Worm (Caenorhabditis elegans): ENCODE results near the gene aat-6.

Gene aat-6

DNA sequence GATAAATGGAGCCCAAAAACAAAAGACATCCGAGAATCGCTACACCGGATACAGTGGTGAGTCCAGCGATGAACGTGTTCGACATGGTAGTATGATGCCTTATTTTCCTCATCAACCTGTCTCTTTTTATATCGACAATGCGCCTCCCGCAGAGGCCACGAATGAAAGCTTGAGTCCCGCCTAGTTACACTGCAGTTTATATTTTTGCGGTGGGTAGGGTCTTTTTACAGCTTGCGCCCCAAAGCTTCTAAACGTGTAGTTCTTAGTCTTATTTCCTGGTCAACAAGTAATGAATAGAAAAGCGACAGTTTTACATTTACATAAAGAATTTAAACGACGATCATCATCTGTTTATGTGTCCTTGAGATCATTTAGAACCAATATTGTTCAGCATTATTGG, 20.2 kb downstream of the aat-6 start, which contains the start of gene col-156:
Gene col-156, minus strand, starts transcription at position 101 of the 400 bp plus-strand sequence.
- TF ChIP-seq cog-1 (tag; optimal IDR thresholded peaks at IDR 0.05) (no peak), tab-1 (GFP tag; IDR thresholded peaks at IDR 0.05) (no peak), ztf-29 (GFP tag; IDR thresholded peaks at IDR 0.05) (no peak), T22C8.4 (GFP tag; IDR thresholded peaks at IDR 0.05) (no peak), ztf-23 (GFP tag; IDR thresholded peaks at IDR 0.05) (no peak)

- TF ChIP-seq ref-1 (GFP tag; conservative IDR thresholded peaks at IDR 0.05) (no peak), flt-1 (GFP tag; IDR thresholded peaks at IDR 0.05) (no peak), ztf-23 (GFP tag; IDR thresholded peaks at IDR 0.05) (no peak), klf-2 (GFP tag; conservative IDR thresholded peaks at IDR 0.05) (no peak), tab-1 (GFP tag; IDR thresholded peaks at IDR 0.05) (no peak), ztf-29 (GFP tag; IDR thresholded peaks at IDR 0.05) (no peak), T22C8.4 (GFP tag; IDR thresholded peaks at IDR 0.05) (no peak)
These were observed 21.1 kb downstream of the aat-6 start for ce11 chrV:11449404-11449803.

DNA sequence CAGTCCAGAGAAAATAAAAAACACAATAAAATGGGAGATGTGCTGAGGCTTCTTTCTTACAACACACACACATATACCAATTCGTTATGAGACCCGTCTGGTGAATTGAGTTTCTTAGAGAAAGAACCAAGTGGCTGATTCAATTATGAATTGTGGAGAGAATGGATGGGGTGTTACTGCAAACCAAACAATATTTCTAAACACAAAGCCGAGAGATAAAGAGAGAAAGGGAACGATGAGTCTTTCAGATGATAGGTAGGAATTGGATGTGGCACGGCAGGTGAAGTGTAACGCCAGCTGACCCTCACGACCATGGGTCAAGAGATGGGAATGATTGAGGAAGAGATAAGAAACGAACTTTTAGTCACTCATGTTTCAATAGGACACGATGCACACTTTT, 24.2 kb downstream of the aat-6 start, which contains the start of gene mig-17:
Gene mig-17, plus strand, starts transcription at position 389 of the 400 bp plus-strand sequence.
- no peak for TF ChIP-seq tab-1 (GFP tag; IDR thresholded peaks at IDR 0.05)
- TF ChIP-seq ztf-29 (GFP tag; IDR thresholded peaks at IDR 0.05): no peak
- TF ChIP-seq ref-1 (GFP tag; conservative IDR thresholded peaks at IDR 0.05): no peak
- no peak for TF ChIP-seq med-1 (GFP tag; optimal IDR thresholded peaks at IDR 0.05; ENCODE audit: insufficient read depth)
- no peak for TF ChIP-seq ztf-23 (GFP tag; IDR thresholded peaks at IDR 0.05)
- no peak for TF ChIP-seq cog-1 (tag; optimal IDR thresholded peaks at IDR 0.05)
- no peak for TF ChIP-seq klf-2 (GFP tag; conservative IDR thresholded peaks at IDR 0.05)
- no peak for TF ChIP-seq flt-1 (GFP tag; IDR thresholded peaks at IDR 0.05)
- TF ChIP-seq T22C8.4 (GFP tag; IDR thresholded peaks at IDR 0.05): no peak

ce11 chrV:11445375-11445774, 25.1 kb downstream of the aat-6 start:
- TF ChIP-seq flt-1 (GFP tag; IDR thresholded peaks at IDR 0.05) (no peak), ref-1 (GFP tag; conservative IDR thresholded peaks at IDR 0.05) (no peak), med-1 (GFP tag; optimal IDR thresholded peaks at IDR 0.05; ENCODE audit: insufficient read depth) (no peak), T22C8.4 (GFP tag; IDR thresholded peaks at IDR 0.05) (peak; percentile 41; the same call in 1 of the 2 replicates)

DNA sequence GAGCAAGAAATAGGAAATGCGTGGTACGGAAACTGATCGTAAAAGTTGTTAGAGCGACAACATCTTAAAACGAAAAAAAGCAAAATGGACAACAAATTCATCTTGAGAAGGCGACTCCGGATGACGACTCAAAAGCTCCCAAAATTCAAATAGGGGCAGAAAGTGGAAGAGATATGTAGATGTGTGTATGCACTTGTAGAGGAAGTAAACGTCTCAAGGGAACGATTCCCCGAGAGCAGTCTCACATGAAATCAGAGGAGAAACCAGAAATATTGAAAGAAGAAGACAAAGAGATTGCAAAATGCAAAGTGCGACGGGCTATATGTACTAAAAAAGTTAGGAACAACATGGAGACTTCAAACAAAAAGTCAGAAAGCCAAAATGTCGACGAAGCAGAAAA, 27.0 kb downstream of the aat-6 start, which contains the start of gene F57B7.2:
Gene F57B7.2, minus strand, starts transcription at position 101 of the 400 bp plus-strand sequence.
- TF ChIP-seq med-1 (GFP tag; optimal IDR thresholded peaks at IDR 0.05; ENCODE audit: insufficient read depth): no peak

DNA sequence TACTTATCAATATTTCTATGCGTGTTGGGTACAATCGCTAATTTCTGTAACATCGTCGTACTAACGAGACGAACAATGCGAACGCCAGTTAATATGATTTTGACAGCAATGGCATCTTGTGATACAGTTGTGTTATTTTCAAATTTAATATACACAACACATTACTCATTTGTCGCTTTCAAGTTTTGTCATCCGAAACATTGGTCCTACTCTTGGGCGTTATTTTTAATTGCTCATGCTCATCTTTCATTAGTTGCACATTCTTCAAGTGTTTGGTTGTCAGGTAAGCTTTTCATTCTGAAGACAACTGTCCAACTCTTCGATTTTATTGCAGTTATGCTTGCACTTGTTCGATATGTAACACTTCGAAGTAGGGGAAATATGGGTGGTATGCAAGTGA, 31.3 kb downstream of the aat-6 start:
- TF ChIP-seq T22C8.4 (GFP tag; IDR thresholded peaks at IDR 0.05) (no peak), klf-2 (GFP tag; conservative IDR thresholded peaks at IDR 0.05) (no peak), tab-1 (GFP tag; IDR thresholded peaks at IDR 0.05) (no peak), med-1 (GFP tag; optimal IDR thresholded peaks at IDR 0.05; ENCODE audit: insufficient read depth) (no peak), ref-1 (GFP tag; conservative IDR thresholded peaks at IDR 0.05) (no peak), cog-1 (tag; optimal IDR thresholded peaks at IDR 0.05) (no peak), ztf-29 (GFP tag; IDR thresholded peaks at IDR 0.05) (no peak), ztf-23 (GFP tag; IDR thresholded peaks at IDR 0.05) (no peak), flt-1 (GFP tag; IDR thresholded peaks at IDR 0.05) (no peak)

ce11 chrV:11438464-11438863, 32.0 kb downstream of the aat-6 start, which contains the start of gene dmsr-1:
Gene dmsr-1, plus strand, starts transcription at chrV:11438764.
- TF ChIP-seq ref-1 (GFP tag; conservative IDR thresholded peaks at IDR 0.05) (no peak), tab-1 (GFP tag; IDR thresholded peaks at IDR 0.05) (no peak), ztf-29 (GFP tag; IDR thresholded peaks at IDR 0.05) (no peak), med-1 (GFP tag; optimal IDR thresholded peaks at IDR 0.05; ENCODE audit: insufficient read depth) (no peak), ztf-23 (GFP tag; IDR thresholded peaks at IDR 0.05) (no peak), T22C8.4 (GFP tag; IDR thresholded peaks at IDR 0.05) (no peak), cog-1 (tag; optimal IDR thresholded peaks at IDR 0.05) (no peak), klf-2 (GFP tag; conservative IDR thresholded peaks at IDR 0.05) (no peak), flt-1 (GFP tag; IDR thresholded peaks at IDR 0.05) (no peak)

DNA sequence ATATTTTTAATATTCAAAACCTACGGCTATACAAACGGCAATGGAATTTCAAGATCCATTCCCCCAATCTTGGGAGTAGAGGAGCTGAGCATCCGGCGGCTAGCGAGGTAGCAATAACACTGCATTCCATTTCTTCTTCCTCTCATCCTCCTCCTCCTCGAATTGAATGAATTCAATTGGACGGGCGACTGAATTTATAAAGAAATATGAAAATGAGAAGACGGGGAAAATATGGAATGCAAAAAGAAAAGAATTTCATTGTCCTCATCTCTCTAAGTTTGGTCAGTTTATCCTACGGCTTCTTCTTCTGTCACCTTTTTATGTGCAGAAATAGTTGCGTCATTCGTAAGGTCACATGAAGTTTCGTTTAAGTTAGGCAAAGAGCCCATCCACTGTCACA, 34.1 kb downstream of the aat-6 start:
- no peak for TF ChIP-seq klf-2 (GFP tag; conservative IDR thresholded peaks at IDR 0.05)
- no peak for TF ChIP-seq ztf-23 (GFP tag; IDR thresholded peaks at IDR 0.05)
- TF ChIP-seq cog-1 (tag; optimal IDR thresholded peaks at IDR 0.05): no peak
- TF ChIP-seq ref-1 (GFP tag; conservative IDR thresholded peaks at IDR 0.05): no peak
- TF ChIP-seq med-1 (GFP tag; optimal IDR thresholded peaks at IDR 0.05; ENCODE audit: insufficient read depth): no peak
- TF ChIP-seq flt-1 (GFP tag; IDR thresholded peaks at IDR 0.05): no peak
- no peak for TF ChIP-seq T22C8.4 (GFP tag; IDR thresholded peaks at IDR 0.05)
- no peak for TF ChIP-seq tab-1 (GFP tag; IDR thresholded peaks at IDR 0.05)
- no peak for TF ChIP-seq ztf-29 (GFP tag; IDR thresholded peaks at IDR 0.05)

DNA sequence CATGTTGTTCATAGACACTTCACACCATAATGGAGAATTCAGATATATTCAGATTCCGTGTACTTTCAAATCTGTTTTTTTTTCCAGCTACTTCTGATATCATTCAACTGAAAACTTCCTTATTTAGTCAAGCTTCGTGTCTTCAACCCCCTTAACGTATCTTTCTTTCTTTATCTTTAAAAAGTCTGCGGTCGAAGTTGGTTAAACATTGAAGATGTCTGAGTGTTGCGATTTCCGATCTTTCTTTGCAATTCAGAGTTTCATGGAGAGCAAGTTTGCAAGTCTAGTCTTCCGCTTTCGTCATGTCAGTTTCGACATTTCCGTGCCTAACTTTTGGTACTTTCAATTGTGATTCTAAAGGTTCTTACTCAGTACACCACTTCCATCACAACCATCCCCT, 35.2 kb downstream of the aat-6 start:
- TF ChIP-seq ztf-23 (GFP tag; IDR thresholded peaks at IDR 0.05) (no peak), flt-1 (GFP tag; IDR thresholded peaks at IDR 0.05) (no peak), T22C8.4 (GFP tag; IDR thresholded peaks at IDR 0.05) (no peak), ref-1 (GFP tag; conservative IDR thresholded peaks at IDR 0.05) (no peak), klf-2 (GFP tag; conservative IDR thresholded peaks at IDR 0.05) (no peak), ztf-29 (GFP tag; IDR thresholded peaks at IDR 0.05) (no peak), med-1 (GFP tag; optimal IDR thresholded peaks at IDR 0.05; ENCODE audit: insufficient read depth) (no peak), cog-1 (tag; optimal IDR thresholded peaks at IDR 0.05) (no peak), tab-1 (GFP tag; IDR thresholded peaks at IDR 0.05) (no peak)

- TF ChIP-seq med-1 (GFP tag; optimal IDR thresholded peaks at IDR 0.05; ENCODE audit: insufficient read depth) (no peak), klf-2 (GFP tag; conservative IDR thresholded peaks at IDR 0.05) (no peak), flt-1 (GFP tag; IDR thresholded peaks at IDR 0.05) (no peak), ztf-29 (GFP tag; IDR thresholded peaks at IDR 0.05) (no peak), ztf-23 (GFP tag; IDR thresholded peaks at IDR 0.05) (no peak), tab-1 (GFP tag; IDR thresholded peaks at IDR 0.05) (no peak), T22C8.4 (GFP tag; IDR thresholded peaks at IDR 0.05) (no peak), ref-1 (GFP tag; conservative IDR thresholded peaks at IDR 0.05) (no peak), cog-1 (tag; optimal IDR thresholded peaks at IDR 0.05) (no peak)
These were observed 39.6 kb downstream of the aat-6 start for ce11 chrV:11430823-11431222.
